Worm (Caenorhabditis elegans) whole organism, L2 larva: Measurements from ENCODE around the gene nspd-5.

Source experiments
- alr-1 ChIP-seq: fragments of 150-350 bp; optimal IDR thresholded peaks from 2 replicates; lab custom pipeline; 2014; ENCODE audit warnings: missing biosample characterization, missing genetic modification characterization
- ama-1 ChIP-seq: fragments of 150-350 bp; optimal IDR thresholded peaks from 2 replicates; lab custom pipeline; 2018; ENCODE audit warnings: inconsistent platforms
- blmp-1 ChIP-seq: sonication (generic microtip); optimal IDR thresholded peaks from 2 replicates; lab custom pipeline; 2017; ENCODE audit warnings: missing genetic modification characterization, mild to moderate bottlenecking, missing compliant biosample characterization, antibody characterized with exemption, moderate library complexity; ENCODE audit not compliant: insufficient read depth
- ceh-16 ChIP-seq: fragments of 150-350 bp; optimal IDR thresholded peaks from 2 replicates; lab custom pipeline; 2014; ENCODE audit warnings: missing biosample characterization, missing genetic modification characterization
- ceh-82 ChIP-seq: fragments of 150-350 bp; optimal IDR thresholded peaks from 2 replicates; lab custom pipeline; 2014; ENCODE audit warnings: missing biosample characterization, missing genetic modification characterization
- egl-27 ChIP-seq: sonication (generic microtip); optimal IDR thresholded peaks from 3 replicates; lab custom pipeline; 2017; ENCODE audit warnings: missing biosample characterization, missing genetic modification reagents, missing genetic modification characterization
- nhr-237 ChIP-seq: fragments of 150-350 bp; optimal IDR thresholded peaks from 2 replicates; lab custom pipeline; 2014; ENCODE audit warnings: missing biosample characterization, missing genetic modification characterization
- skn-1 ChIP-seq: sonication (generic microtip); optimal IDR thresholded peaks from 2 replicates; lab custom pipeline; 2017; ENCODE audit warnings: missing biosample characterization, missing genetic modification characterization
- snpc-4 ChIP-seq: fragments of 150-350 bp; optimal IDR thresholded peaks from 2 replicates; lab custom pipeline; 2014; ENCODE audit warnings: missing biosample characterization, missing genetic modification characterization

DNA sequence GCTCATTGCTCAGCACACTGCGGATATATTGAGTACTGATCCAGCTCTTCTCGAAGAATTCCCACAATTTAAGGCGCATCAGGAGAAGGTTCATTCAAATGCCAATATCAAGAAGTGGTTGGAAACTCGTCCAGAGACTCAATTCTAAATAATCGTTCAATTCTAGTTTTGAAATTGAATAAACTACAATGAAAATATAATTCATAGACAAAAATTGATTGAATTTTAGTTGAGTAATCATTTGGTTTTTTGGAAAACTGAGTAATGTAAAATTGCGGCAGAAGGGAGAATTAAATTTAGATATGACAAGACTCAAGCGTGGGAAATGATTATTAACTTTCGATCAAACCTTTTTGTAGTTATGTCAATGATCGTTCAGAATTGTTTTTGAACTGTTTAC is 24.2 kb upstream of the nspd-5 start:
- TF ChIP-seq alr-1 (tag; lab: Kevin White, UChicago) (no peak), ceh-82 (tag; lab: Kevin White, UChicago) (no peak), snpc-4 (tag; lab: Kevin White, UChicago) (no peak), egl-27 (tag; lab: Kevin White, UChicago) (no peak), ceh-16 (no peak), nhr-237 (no peak), ama-1 (lab: Kevin White, UChicago) (no peak), blmp-1 (no peak), skn-1 (tag; lab: Kevin White, UChicago) (no peak)
